Fruit fly (Drosophila melanogaster) whole organism, embryonic: Measurements from ENCODE around the gene Obp99d.
A peak's percentile ranks its signal among the peaks of the same experiment; 100 is the strongest.

Experiments
- Aef1 ChIP-seq: fragments of 200-800 bp; sonication (Bioruptor generic); IDR thresholded peaks from 3 replicates; pipeline ENCODE4 v1.3.6; 2022; ENCODE audit warnings: missing biosample characterization, missing genetic modification characterization
- CG10147 ChIP-seq: fragments of 200-800 bp; sonication (Bioruptor generic); optimal IDR thresholded peaks from 2 replicates; lab custom pipeline; 2019; ENCODE audit warnings: missing biosample characterization, mild to moderate bottlenecking, missing genetic modification characterization, moderate library complexity
- CG10654 ChIP-seq: fragments of 200-800 bp; sonication (Bioruptor generic); optimal IDR thresholded peaks from 2 replicates; lab custom pipeline; 2016; ENCODE audit warnings: missing biosample characterization, missing genetic modification characterization
- CG11093 ChIP-seq: fragments of 200-800 bp; sonication (Bioruptor generic); IDR thresholded peaks from 3 replicates; pipeline ENCODE4 v1.3.6; 2022; ENCODE audit warnings: missing biosample characterization, missing genetic modification characterization
- CG11695 ChIP-seq: fragments of 200-800 bp; sonication (Bioruptor generic); IDR thresholded peaks from 3 replicates; pipeline ENCODE4 v1.3.6; 2022; ENCODE audit warnings: missing biosample characterization, missing genetic modification characterization
- CG12942 ChIP-seq: fragments of 200-800 bp; sonication (Bioruptor generic); optimal IDR thresholded peaks from 3 replicates; lab custom pipeline; 2016; ENCODE audit warnings: missing biosample characterization, missing genetic modification characterization
- CG13624 ChIP-seq: fragments of 200-800 bp; sonication (Bioruptor generic); optimal IDR thresholded peaks from 2 replicates; lab custom pipeline; 2016; ENCODE audit warnings: missing biosample characterization, missing genetic modification characterization
- CG14860 ChIP-seq: fragments of 200-800 bp; sonication (Bioruptor generic); IDR thresholded peaks from 3 replicates; pipeline ENCODE4 v1.3.6; 2022; ENCODE audit warnings: missing biosample characterization, missing genetic modification characterization; ENCODE audit not compliant: partially characterized antibody
- CG2129 ChIP-seq: fragments of 200-800 bp; sonication (Bioruptor generic); IDR thresholded peaks from 2 replicates; pipeline ENCODE4 v1.3.6; 2022; ENCODE audit warnings: missing biosample characterization, missing genetic modification characterization; ENCODE audit not compliant: partially characterized antibody
- CG30431 ChIP-seq: fragments of 200-800 bp; sonication (Bioruptor generic); optimal IDR thresholded peaks from 2 replicates; lab custom pipeline; 2017; ENCODE audit warnings: missing biosample characterization, missing genetic modification characterization
- CG3065 ChIP-seq: fragments of 200-800 bp; sonication (Bioruptor generic); optimal IDR thresholded peaks from 2 replicates; lab custom pipeline; 2016; ENCODE audit warnings: missing biosample characterization, missing genetic modification characterization
- CG31441 ChIP-seq: fragments of 200-800 bp; sonication (Bioruptor generic); IDR thresholded peaks from 2 replicates; pipeline ENCODE4 v1.3.6; 2022; ENCODE audit warnings: missing biosample characterization, missing genetic modification characterization
- CG3281 ChIP-seq: fragments of 200-800 bp; sonication (Bioruptor generic); optimal IDR thresholded peaks from 3 replicates; lab custom pipeline; 2017; ENCODE audit warnings: missing biosample characterization, mild to moderate bottlenecking, missing genetic modification characterization
- CG3407 ChIP-seq: fragments of 200-800 bp; sonication (Bioruptor generic); optimal IDR thresholded peaks from 2 replicates; lab custom pipeline; 2018; ENCODE audit warnings: missing biosample characterization, mild to moderate bottlenecking, missing genetic modification characterization
- CG4282 ChIP-seq: fragments of 200-800 bp; sonication (Bioruptor generic); optimal IDR thresholded peaks from 2 replicates; lab custom pipeline; 2016; ENCODE audit warnings: missing biosample characterization, missing genetic modification characterization
- CG5245 ChIP-seq: fragments of 200-800 bp; sonication (Bioruptor generic); optimal IDR thresholded peaks from 3 replicates; lab custom pipeline; 2016; ENCODE audit warnings: missing biosample characterization, missing genetic modification characterization
- CG7745 ChIP-seq: fragments of 200-800 bp; sonication (Bioruptor generic); optimal IDR thresholded peaks from 2 replicates; lab custom pipeline; 2018; ENCODE audit warnings: missing biosample characterization, mild to moderate bottlenecking, missing genetic modification characterization, moderate library complexity
- CG8478 ChIP-seq: fragments of >200 bp; optimal IDR thresholded peaks from 2 replicates; lab custom pipeline; 2018
- CG9797 ChIP-seq: fragments of 200-800 bp; sonication (Bioruptor generic); optimal IDR thresholded peaks from 3 replicates; lab custom pipeline; 2018; ENCODE audit warnings: missing biosample characterization, mild to moderate bottlenecking, missing genetic modification characterization
- D ChIP-seq, 2 experiments: fragments of 200-800 bp in 1 of 2; fragments of >200 bp in 1 of 2; sonication (Bioruptor generic) in 1 of 2; optimal IDR thresholded peaks; 2 replicates in 1 of 2; 3 replicates in 1 of 2; lab custom pipeline; 2017; ENCODE audit warnings: mild to moderate bottlenecking in 1 of 2, missing biosample characterization in 1 of 2, missing genetic modification characterization in 1 of 2, missing genetic modification reagents in 1 of 2
- Dbx ChIP-seq: fragments of 200-800 bp; sonication (Bioruptor generic); IDR thresholded peaks from 3 replicates; pipeline ENCODE4 v1.3.6; 2022; ENCODE audit warnings: missing biosample characterization, missing genetic modification characterization
- Dfd ChIP-seq, 2 experiments: fragments of >200 bp; optimal IDR thresholded peaks; 2 replicates each; lab custom pipeline; 2017; ENCODE audit warnings: missing biosample characterization in 2 of 2, missing genetic modification characterization in 2 of 2
- Dp ChIP-seq: fragments of 200-800 bp; sonication (Bioruptor generic); optimal IDR thresholded peaks from 2 replicates; lab custom pipeline; 2018; ENCODE audit warnings: missing biosample characterization, mild to moderate bottlenecking, missing genetic modification characterization, moderate library complexity
- Gsc ChIP-seq: fragments of 200-800 bp; sonication (Bioruptor generic); IDR thresholded peaks from 2 replicates; pipeline ENCODE4 v1.3.6; 2022; ENCODE audit warnings: missing biosample characterization, missing genetic modification characterization
- Gug ChIP-seq: fragments of 200-800 bp; sonication (Bioruptor generic); IDR thresholded peaks from 4 replicates; pipeline ENCODE4 v1.3.6; 2022; ENCODE audit warnings: missing biosample characterization, missing genetic modification characterization
- HHEX ChIP-seq: fragments of 200-800 bp; sonication (Bioruptor generic); optimal IDR thresholded peaks from 3 replicates; lab custom pipeline; 2017; ENCODE audit warnings: missing biosample characterization, mild to moderate bottlenecking, missing genetic modification characterization, missing genetic modification reagents
- HLH3B ChIP-seq: fragments of 200-800 bp; sonication (Bioruptor generic); IDR thresholded peaks from 2 replicates; pipeline ENCODE4 v1.3.6; 2022; ENCODE audit warnings: missing biosample characterization, missing genetic modification characterization
- HmgD ChIP-seq: fragments of 200-800 bp; sonication (Bioruptor generic); optimal IDR thresholded peaks from 3 replicates; lab custom pipeline; 2016; ENCODE audit warnings: missing biosample characterization, missing genetic modification characterization
- Mes4 ChIP-seq: fragments of 200-800 bp; sonication (Bioruptor generic); optimal IDR thresholded peaks from 2 replicates; lab custom pipeline; 2016; ENCODE audit warnings: missing biosample characterization, missing genetic modification characterization
- Optix ChIP-seq: fragments of 200-800 bp; sonication (Bioruptor generic); IDR thresholded peaks from 3 replicates; pipeline ENCODE4 v1.3.6; 2022; ENCODE audit warnings: missing biosample characterization, missing genetic modification characterization
- Pdp1 ChIP-seq, 2 experiments: fragments of 200-800 bp; sonication (Bioruptor generic); optimal IDR thresholded peaks; 3 replicates each; lab custom pipeline; 2016; ENCODE audit warnings: missing biosample characterization in 2 of 2, missing genetic modification characterization in 2 of 2, mild to moderate bottlenecking in 1 of 2, moderate library complexity in 1 of 2
- btn ChIP-seq: fragments of 200-800 bp; sonication (Bioruptor generic); optimal IDR thresholded peaks from 2 replicates; lab custom pipeline; 2016; ENCODE audit warnings: missing biosample characterization, missing genetic modification characterization
- da ChIP-seq: fragments of 200-800 bp; sonication (Bioruptor generic); optimal IDR thresholded peaks from 2 replicates; lab custom pipeline; 2016; ENCODE audit warnings: missing biosample characterization, missing genetic modification characterization
- en ChIP-seq: fragments of 200-800 bp; sonication (Bioruptor generic); optimal IDR thresholded peaks from 2 replicates; lab custom pipeline; 2016; ENCODE audit warnings: missing biosample characterization, missing genetic modification characterization
- esg ChIP-seq: fragments of 200-800 bp; sonication (Bioruptor generic); conservative IDR thresholded peaks from 2 replicates; pipeline ENCODE4 v1.3.6; 2022; ENCODE audit warnings: missing biosample characterization, missing genetic modification characterization
- fd102C ChIP-seq: fragments of 200-800 bp; sonication (Bioruptor generic); optimal IDR thresholded peaks from 2 replicates; lab custom pipeline; 2018; ENCODE audit warnings: missing biosample characterization, mild to moderate bottlenecking, missing genetic modification characterization, moderate library complexity
- gcm ChIP-seq: fragments of 200-800 bp; sonication (Bioruptor generic); optimal IDR thresholded peaks from 2 replicates; lab custom pipeline; 2019; ENCODE audit warnings: missing biosample characterization, mild to moderate bottlenecking, missing genetic modification characterization, moderate library complexity
- gcm2 ChIP-seq: fragments of 200-800 bp; sonication (Bioruptor generic); optimal IDR thresholded peaks from 2 replicates; lab custom pipeline; 2016; ENCODE audit warnings: missing biosample characterization, missing genetic modification characterization
- gem ChIP-seq: fragments of 200-800 bp; sonication (Bioruptor generic); optimal IDR thresholded peaks from 2 replicates; lab custom pipeline; 2019; ENCODE audit warnings: missing biosample characterization, mild to moderate bottlenecking, missing genetic modification characterization, moderate library complexity
- hkb ChIP-seq, 2 experiments: fragments of 200-800 bp in 1 of 2; fragments of >200 bp in 1 of 2; sonication (Bioruptor generic) in 1 of 2; IDR thresholded peaks in 1 of 2; optimal IDR thresholded peaks in 1 of 2; 2 replicates each; pipeline versions ENCODE4 v1.3.6 to Lab custom; 2017 to 2022; ENCODE audit warnings: missing biosample characterization in 1 of 2, missing genetic modification characterization in 1 of 2
- knrl ChIP-seq: fragments of 200-800 bp; sonication (Bioruptor generic); IDR thresholded peaks from 3 replicates; pipeline ENCODE4 v1.3.6; 2022; ENCODE audit warnings: missing biosample characterization, missing genetic modification characterization; ENCODE audit not compliant: partially characterized antibody
- lov ChIP-seq, 2 experiments: fragments of 200-800 bp in 1 of 2; fragments of >200 bp in 1 of 2; sonication (Bioruptor generic) in 1 of 2; IDR thresholded peaks in 1 of 2; optimal IDR thresholded peaks in 1 of 2; 2 replicates in 1 of 2; 3 replicates in 1 of 2; pipeline versions ENCODE4 v1.3.6 to Lab custom; 2017 to 2022; ENCODE audit warnings: missing biosample characterization in 1 of 2, missing genetic modification characterization in 1 of 2
- nom ChIP-seq: fragments of 200-800 bp; sonication (Bioruptor generic); optimal IDR thresholded peaks from 2 replicates; lab custom pipeline; 2017; ENCODE audit warnings: missing biosample characterization, missing genetic modification characterization, mild to moderate bottlenecking, moderate library complexity, missing genetic modification reagents
- otp ChIP-seq: fragments of 200-800 bp; sonication (Bioruptor generic); IDR thresholded peaks from 3 replicates; pipeline ENCODE4, ENCODE4 v1.3.6; 2022; ENCODE audit warnings: missing biosample characterization, missing genetic modification characterization
- prd ChIP-seq, 3 experiments: fragments of >200 bp in 2 of 3; fragments of 200-800 bp in 1 of 3; sonication (Bioruptor generic) in 1 of 3; optimal IDR thresholded peaks in 2 of 3; IDR thresholded peaks in 1 of 3; 2 replicates in 2 of 3; 3 replicates in 1 of 3; pipeline versions ENCODE4 v1.3.6 to Lab custom; 2017 to 2022; ENCODE audit warnings: missing biosample characterization in 1 of 3, missing genetic modification characterization in 1 of 3
- tio ChIP-seq: fragments of 200-800 bp; sonication (Bioruptor generic); optimal IDR thresholded peaks from 2 replicates; lab custom pipeline; 2017; ENCODE audit warnings: missing biosample characterization, missing genetic modification characterization, inconsistent platforms
- tll ChIP-seq, 2 experiments: fragments of 200-800 bp in 1 of 2; fragments of >200 bp in 1 of 2; sonication (Bioruptor generic) in 1 of 2; optimal IDR thresholded peaks; 2 replicates each; lab custom pipeline; 2017 to 2019; ENCODE audit warnings: missing biosample characterization in 2 of 2, missing genetic modification characterization in 2 of 2, mild to moderate bottlenecking in 1 of 2, moderate library complexity in 1 of 2

Gene Obp99d

dm6 chr3R:29748591-29749303 is 34.4 kb downstream of the Obp99d start, which contains the start of the genes ATPsyngamma and yata (continued):
- TF ChIP-seq Dfd (GFP tag; optimal IDR thresholded peaks at IDR 0.05; lab: Kevin White, UChicago) (no peak), CG31441 (no peak; the same call in 1 of the 2 replicates), en (no peak), HHEX (peak; percentile 33), Mes4 (GFP tag; lab: Kevin White, UChicago) (no peak), CG12942 (no peak), CG10654 (no peak), HmgD (GFP tag; lab: Kevin White, UChicago) (no peak), CG3407 (GFP tag; lab: Kevin White, UChicago) (no peak), CG14860 (peak; percentile 22; the same call in 1 of the 3 replicates), Dp (GFP tag; lab: Kevin White, UChicago) (peak; percentile 8), CG2129 (GFP tag; lab: Robert Waterston, UW) (no peak; the same call in 1 of the 2 replicates), HLH3B (GFP tag; lab: Robert Waterston, UW) (no peak; the same call in 1 of the 2 replicates), CG13624 (GFP tag; lab: Kevin White, UChicago) (peak; percentile 19), nom (GFP tag; lab: Kevin White, UChicago) (no peak), CG4282 (no peak), CG7745 (tag; lab: Kevin White, UChicago) (no peak), CG9797 (GFP tag; lab: Kevin White, UChicago) (peak; percentile 13), Gug (peak; percentile 45; the same call in 1 of the 4 replicates), gcm2 (GFP tag; lab: Kevin White, UChicago) (no peak), CG11093 (GFP tag; lab: Robert Waterston, UW) (no peak), fd102C (GFP tag; lab: Kevin White, UChicago) (no peak), lov (optimal IDR thresholded peaks at IDR 0.05; lab: Kevin White, UChicago) (no peak), lov (GFP tag; IDR thresholded peaks at IDR 0.05; lab: Robert Waterston, UW) (no peak), otp (GFP tag; lab: Robert Waterston, UW) (no peak; the same call in 2 of the 3 replicates), hkb (optimal IDR thresholded peaks at IDR 0.05; lab: Kevin White, UChicago) (no peak), hkb (GFP tag; IDR thresholded peaks at IDR 0.05; lab: Robert Waterston, UW) (no peak), D (optimal IDR thresholded peaks at IDR 0.05; lab: Kevin White, UChicago) (no peak), D (GFP tag; optimal IDR thresholded peaks at IDR 0.05; lab: Kevin White, UChicago) (no peak), Gsc (GFP tag; lab: Robert Waterston, UW) (no peak), da (no peak), btn (GFP tag; lab: Kevin White, UChicago) (no peak), tio (GFP tag; lab: Kevin White, UChicago) (no peak), gem (tag; lab: Kevin White, UChicago) (no peak), CG5245 (no peak), knrl (GFP tag; lab: Robert Waterston, UW) (peak; percentile 78), CG3065 (no peak), Optix (GFP tag; lab: Robert Waterston, UW) (no peak), CG11695 (GFP tag; lab: Robert Waterston, UW) (no peak), Pdp1 (GFP tag; optimal IDR thresholded peaks at IDR 0.05; lab: Kevin White, UChicago) (peak in 1 of 2 experiments; percentile 99), CG10147 (GFP tag; lab: Kevin White, UChicago) (no peak), CG8478 (lab: Kevin White, UChicago) (no peak), CG3281 (no peak), prd (optimal IDR thresholded peaks at IDR 0.05; lab: Kevin White, UChicago) (no peak), prd (GFP tag; IDR thresholded peaks at IDR 0.05; lab: Robert Waterston, UW) (peak; percentile 50; the same call in 2 of the 3 replicates), CG30431 (GFP tag; lab: Kevin White, UChicago) (no peak), Dbx (no peak), gcm (GFP tag; lab: Kevin White, UChicago) (no peak), tll (GFP tag; optimal IDR thresholded peaks at IDR 0.05; lab: Kevin White, UChicago) (no peak), Aef1 (no peak), esg (GFP tag; lab: Robert Waterston, UW) (no peak)
